Worm (Caenorhabditis elegans) whole organism, L3 larva: ENCODE measurements around the gene srd-16.
A peak's percentile ranks its signal among the peaks of the same experiment; 100 is the strongest.

ENCODE experiments used
- R02D3.7 ChIP-seq: fragments of 150-350 bp; optimal IDR thresholded peaks from 2 replicates; lab custom pipeline; 2014; ENCODE audit warnings: missing biosample characterization, missing genetic modification characterization
- aly-2 ChIP-seq: fragments of 150-350 bp; optimal IDR thresholded peaks from 2 replicates; lab custom pipeline; 2014; ENCODE audit warnings: missing biosample characterization, missing genetic modification characterization
- ama-1 ChIP-seq: fragments of 150-350 bp; optimal IDR thresholded peaks from 2 replicates; lab custom pipeline; 2018
- ceh-16 ChIP-seq: sonication (generic microtip); optimal IDR thresholded peaks from 2 replicates; lab custom pipeline; 2017; ENCODE audit warnings: missing biosample characterization, missing genetic modification characterization
- ceh-28 ChIP-seq: fragments of 150-350 bp; optimal IDR thresholded peaks from 2 replicates; lab custom pipeline; 2014; ENCODE audit warnings: missing biosample characterization, missing genetic modification reagents, missing genetic modification characterization
- ceh-9 ChIP-seq: sonication (generic microtip); optimal IDR thresholded peaks from 2 replicates; lab custom pipeline; 2018; ENCODE audit warnings: missing biosample characterization, missing genetic modification characterization
- daf-12 ChIP-seq: fragments of 150-350 bp; optimal IDR thresholded peaks from 2 replicates; lab custom pipeline; 2014; ENCODE audit warnings: missing biosample characterization, missing genetic modification reagents, missing genetic modification characterization
- egl-5 ChIP-seq: fragments of 150-350 bp; optimal IDR thresholded peaks from 2 replicates; lab custom pipeline; 2017; ENCODE audit warnings: missing biosample characterization, missing genetic modification reagents, missing genetic modification characterization, inconsistent platforms
- elt-1 ChIP-seq: fragments of 150-350 bp; optimal IDR thresholded peaks from 2 replicates; lab custom pipeline; 2014; ENCODE audit warnings: missing biosample characterization, missing genetic modification characterization
- elt-2 ChIP-seq: sonication (generic microtip); optimal IDR thresholded peaks from 2 replicates; lab custom pipeline; 2016; ENCODE audit warnings: missing genetic modification reagents, mild to moderate bottlenecking, missing genetic modification characterization, missing compliant biosample characterization
- elt-3 ChIP-seq, 3 experiments: fragments of 150-350 bp in 1 of 3; sonication (generic microtip) in 2 of 3; optimal IDR thresholded peaks; 2 replicates in 2 of 3; 4 replicates in 1 of 3; lab custom pipeline; 2014 to 2017; ENCODE audit warnings: missing biosample characterization in 3 of 3, missing genetic modification characterization in 3 of 3
- eor-1 ChIP-seq, 2 experiments: fragments of 150-350 bp; optimal IDR thresholded peaks; 2 replicates each; lab custom pipeline; 2014 to 2018; ENCODE audit warnings: missing biosample characterization in 2 of 2, missing genetic modification characterization in 2 of 2
- fkh-10 ChIP-seq: sonication (generic microtip); optimal IDR thresholded peaks from 2 replicates; lab custom pipeline; 2017; ENCODE audit warnings: missing biosample characterization, missing genetic modification reagents, missing genetic modification characterization
- fkh-2 ChIP-seq: fragments of 150-350 bp; optimal IDR thresholded peaks from 2 replicates; lab custom pipeline; 2014; ENCODE audit warnings: missing biosample characterization, missing genetic modification reagents, missing genetic modification characterization
- fos-1 ChIP-seq: fragments of 150-350 bp; optimal IDR thresholded peaks from 2 replicates; lab custom pipeline; 2014; ENCODE audit warnings: missing biosample characterization, missing genetic modification characterization
- hmg-11 ChIP-seq: sonication (generic microtip); optimal IDR thresholded peaks from 2 replicates; lab custom pipeline; 2016; ENCODE audit warnings: missing genetic modification characterization, missing compliant biosample characterization
- jun-1 ChIP-seq: fragments of 150-350 bp; optimal IDR thresholded peaks from 2 replicates; lab custom pipeline; 2014; ENCODE audit warnings: missing biosample characterization, missing genetic modification reagents, missing genetic modification characterization
- lin-15B ChIP-seq: fragments of 150-350 bp; optimal IDR thresholded peaks from 2 replicates; lab custom pipeline; 2014; ENCODE audit warnings: missing biosample characterization, missing genetic modification characterization
- lin-39 ChIP-seq: fragments of 150-350 bp; optimal IDR thresholded peaks from 2 replicates; lab custom pipeline; 2018; ENCODE audit warnings: missing biosample characterization, missing genetic modification reagents, missing genetic modification characterization
- lsy-12 ChIP-seq: sonication (generic microtip); optimal IDR thresholded peaks from 2 replicates; lab custom pipeline; 2016; ENCODE audit warnings: mild to moderate bottlenecking, missing genetic modification characterization, missing compliant biosample characterization
- mdl-1 ChIP-seq: fragments of 150-350 bp; optimal IDR thresholded peaks from 2 replicates; lab custom pipeline; 2014; ENCODE audit warnings: missing biosample characterization, missing genetic modification characterization
- mml-1 ChIP-seq: fragments of 150-350 bp; sonication (generic microtip); optimal IDR thresholded peaks from 3 replicates; lab custom pipeline; 2014; ENCODE audit warnings: missing biosample characterization, missing genetic modification characterization
- nfya-1 ChIP-seq: sonication (generic microtip); optimal IDR thresholded peaks from 2 replicates; lab custom pipeline; 2017; ENCODE audit warnings: missing genetic modification characterization, mild to moderate bottlenecking, missing compliant biosample characterization, antibody characterized with exemption, moderate library complexity; ENCODE audit not compliant: insufficient read depth
- nhr-11 ChIP-seq: fragments of 150-350 bp; optimal IDR thresholded peaks from 2 replicates; lab custom pipeline; 2014; ENCODE audit warnings: missing biosample characterization, missing genetic modification characterization
- nhr-12 ChIP-seq: fragments of 150-350 bp; optimal IDR thresholded peaks from 2 replicates; lab custom pipeline; 2014; ENCODE audit warnings: missing biosample characterization, missing genetic modification characterization
- nhr-23 ChIP-seq: fragments of 150-350 bp; optimal IDR thresholded peaks from 2 replicates; lab custom pipeline; 2014; ENCODE audit warnings: missing biosample characterization, missing genetic modification reagents, missing genetic modification characterization
- nhr-25 ChIP-seq: sonication (generic microtip); optimal IDR thresholded peaks from 2 replicates; lab custom pipeline; 2017; ENCODE audit warnings: missing biosample characterization, missing genetic modification characterization
- nhr-28 ChIP-seq: fragments of 150-350 bp; optimal IDR thresholded peaks from 2 replicates; lab custom pipeline; 2014; ENCODE audit warnings: missing biosample characterization, missing genetic modification characterization
- nhr-43 ChIP-seq: sonication (generic microtip); optimal IDR thresholded peaks from 2 replicates; lab custom pipeline; 2016; ENCODE audit warnings: mild to moderate bottlenecking, missing genetic modification characterization, missing compliant biosample characterization; ENCODE audit not compliant: poor library complexity, severe bottlenecking
- nhr-67 ChIP-seq: fragments of 150-350 bp; optimal IDR thresholded peaks from 2 replicates; lab custom pipeline; 2014; ENCODE audit warnings: missing biosample characterization, missing genetic modification characterization
- nhr-76 ChIP-seq: fragments of 150-350 bp; sonication (generic microtip); optimal IDR thresholded peaks from 5 replicates; lab custom pipeline; 2014; ENCODE audit warnings: missing biosample characterization, missing genetic modification characterization
- nhr-77 ChIP-seq: fragments of 150-350 bp; optimal IDR thresholded peaks from 2 replicates; lab custom pipeline; 2014; ENCODE audit warnings: missing biosample characterization, missing genetic modification characterization
- pha-4 ChIP-seq: fragments of 150-350 bp; optimal IDR thresholded peaks from 2 replicates; lab custom pipeline; 2014; ENCODE audit warnings: missing biosample characterization, missing genetic modification reagents, missing genetic modification characterization
- pqm-1 ChIP-seq: fragments of 150-350 bp; optimal IDR thresholded peaks from 2 replicates; lab custom pipeline; 2017; ENCODE audit warnings: missing biosample characterization, missing genetic modification characterization, inconsistent platforms
- sea-2 ChIP-seq: fragments of 150-350 bp; sonication (generic microtip); optimal IDR thresholded peaks from 4 replicates; lab custom pipeline; 2014; ENCODE audit warnings: missing biosample characterization, missing genetic modification reagents, missing genetic modification characterization
- skn-1 ChIP-seq: fragments of 150-350 bp; optimal IDR thresholded peaks from 2 replicates; lab custom pipeline; 2014; ENCODE audit warnings: missing biosample characterization, missing genetic modification characterization
- unc-39 ChIP-seq: sonication (generic microtip); optimal IDR thresholded peaks from 4 replicates; lab custom pipeline; 2017; ENCODE audit warnings: missing biosample characterization, missing genetic modification characterization
- ztf-11 ChIP-seq: fragments of 150-350 bp; optimal IDR thresholded peaks from 2 replicates; lab custom pipeline; 2014; ENCODE audit warnings: missing biosample characterization, missing genetic modification characterization
- ztf-4 ChIP-seq: fragments of 150-350 bp; optimal IDR thresholded peaks from 2 replicates; lab custom pipeline; 2014; ENCODE audit warnings: missing biosample characterization, missing genetic modification characterization

The srd-16 gene

ce11 chrV:5899940-5900339 lies at the start of gene srd-16:
TSS of gene srd-16 (minus strand) at chrV:5900040.
- TF ChIP-seq fkh-10 (GFP tag; lab: Kevin White, UChicago), result no peak
- no peak for TF ChIP-seq nhr-76 (tag; lab: Kevin White, UChicago)
- TF ChIP-seq mml-1 (tag; lab: Kevin White, UChicago), result no peak
- no peak for TF ChIP-seq pha-4 (tag; lab: Kevin White, UChicago)
- no peak for TF ChIP-seq ceh-28 (tag; lab: Kevin White, UChicago)
- TF ChIP-seq nhr-11 (tag; lab: Kevin White, UChicago), result no peak
- no peak for TF ChIP-seq lin-15B (tag; lab: Kevin White, UChicago)
- TF ChIP-seq ama-1, result no peak
- TF ChIP-seq nhr-67 (tag; lab: Kevin White, UChicago), result no peak
- no peak for TF ChIP-seq sea-2 (GFP tag; lab: Kevin White, UChicago)
- TF ChIP-seq nhr-23 (tag; lab: Kevin White, UChicago), result no peak
- TF ChIP-seq ceh-9 (tag; lab: Kevin White, UChicago), result no peak
- TF ChIP-seq fos-1, result no peak
- no peak for TF ChIP-seq elt-1 (tag; lab: Kevin White, UChicago)

ce11 chrV:5943167-5943566 lies 43.3 kb upstream of the srd-16 start, which contains the start of gene pst-1:
TSS of gene pst-1 (plus strand) at chrV:5943467.
- TF ChIP-seq nhr-28 (tag; lab: Kevin White, UChicago) (no peak), ama-1 (no peak), R02D3.7 (tag; lab: Kevin White, UChicago) (no peak), lin-39 (tag; lab: Kevin White, UChicago) (no peak), elt-2 (tag; lab: Kevin White, UChicago) (no peak), nfya-1 (tag; lab: Kevin White, UChicago) (no peak), lsy-12 (tag; lab: Kevin White, UChicago) (no peak), skn-1 (tag; lab: Kevin White, UChicago) (no peak), mdl-1 (tag; lab: Kevin White, UChicago) (no peak), unc-39 (tag; lab: Kevin White, UChicago) (no peak), eor-1 (tag; optimal IDR thresholded peaks at IDR 0.05; lab: Kevin White, UChicago) (no peak), ceh-28 (tag; lab: Kevin White, UChicago) (no peak), sea-2 (GFP tag; lab: Kevin White, UChicago) (no peak)
- TF ChIP-seq, all 47 proteins: peak for 0

ce11 chrV:5939503-5940072 lies 39.7 kb upstream of the srd-16 start, which contains the start of gene syf-3:
TSS of gene syf-3 (plus strand) at chrV:5940022.
- TF ChIP-seq hmg-11 (peak; percentile 69), pha-4 (tag; lab: Kevin White, UChicago) (peak; percentile 63), nhr-43 (tag; lab: Kevin White, UChicago) (no peak), R02D3.7 (tag; lab: Kevin White, UChicago) (peak; percentile 83), sea-2 (GFP tag; lab: Kevin White, UChicago) (no peak), nfya-1 (tag; lab: Kevin White, UChicago) (peak; percentile 52), jun-1 (peak; percentile 7), lin-15B (tag; lab: Kevin White, UChicago) (peak; percentile 41)
- TF ChIP-seq, all 47 proteins: peak for 6

- TF ChIP-seq nhr-77 (tag; lab: Kevin White, UChicago) (no peak), ztf-11 (tag; lab: Kevin White, UChicago) (no peak), jun-1 (no peak), nfya-1 (tag; lab: Kevin White, UChicago) (no peak), nhr-12 (tag; lab: Kevin White, UChicago) (no peak)
- TF ChIP-seq, all 47 proteins: peak for 0
Measured at ce11 chrV:5936691-5937090, 36.9 kb upstream of the srd-16 start, which contains the start of the genes M03F8.5 and M03F8.7. TSS of gene M03F8.5 (minus strand) at chrV:5936791. TSS of gene M03F8.7 (plus strand) at chrV:5936939.

- TF ChIP-seq nfya-1 (tag; lab: Kevin White, UChicago), result no peak
- TF ChIP-seq fkh-2 (tag; lab: Kevin White, UChicago), result no peak
- no peak for TF ChIP-seq fkh-10 (GFP tag; lab: Kevin White, UChicago)
- no peak for TF ChIP-seq aly-2 (tag; lab: Kevin White, UChicago)
- no peak for TF ChIP-seq daf-12 (tag; lab: Kevin White, UChicago)
- no peak for TF ChIP-seq nhr-28 (tag; lab: Kevin White, UChicago)
- TF ChIP-seq nhr-25 (tag; lab: Kevin White, UChicago), result no peak
- no peak for TF ChIP-seq egl-5 (tag; lab: Kevin White, UChicago)
- TF ChIP-seq pha-4 (tag; lab: Kevin White, UChicago), result peak; percentile 15
- TF ChIP-seq nhr-43 (tag; lab: Kevin White, UChicago), result no peak
- no peak for TF ChIP-seq ztf-4 (tag; lab: Kevin White, UChicago)
- no peak for TF ChIP-seq nhr-67 (tag; lab: Kevin White, UChicago)
- peak; percentile 77 for TF ChIP-seq elt-2 (tag; lab: Kevin White, UChicago)
- no peak for TF ChIP-seq elt-3 (tag; optimal IDR thresholded peaks at IDR 0.05; lab: Kevin White, UChicago)
- TF ChIP-seq lsy-12 (tag; lab: Kevin White, UChicago), result no peak
- TF ChIP-seq nhr-76 (tag; lab: Kevin White, UChicago), result no peak
- TF ChIP-seq fos-1, result no peak
- TF ChIP-seq ceh-16, result no peak
- no peak for TF ChIP-seq ama-1
- TF ChIP-seq pqm-1 (tag; lab: Kevin White, UChicago), result peak; percentile 34
- TF ChIP-seq mml-1 (tag; lab: Kevin White, UChicago), result no peak
- no peak for TF ChIP-seq nhr-12 (tag; lab: Kevin White, UChicago)
Measured at ce11 chrV:5930588-5930987, 30.7 kb upstream of the srd-16 start, which contains the start of gene galt-1. TSS of gene galt-1 (plus strand) at chrV:5930905.
